Fruit fly (Drosophila melanogaster) S2 (cell line): ENCODE measurements around the gene dmrt93B.

Experiments used
- CG8478 ChIP-seq: fragments of >200 bp; optimal IDR thresholded peaks from 2 replicates; lab custom pipeline; 2018
- CTCF ChIP-seq, 2 experiments: fragments of >200 bp; optimal IDR thresholded peaks; 2 replicates each; lab custom pipeline; 2018

Gene dmrt93B

dm6 chr3R:21090230-21091021, 16.6 kb downstream of the dmrt93B start:
- TF ChIP-seq CTCF (optimal IDR thresholded peaks at IDR 0.05; lab: Kevin White, UChicago) (no peak), CG8478 (lab: Kevin White, UChicago) (no peak)

DNA sequence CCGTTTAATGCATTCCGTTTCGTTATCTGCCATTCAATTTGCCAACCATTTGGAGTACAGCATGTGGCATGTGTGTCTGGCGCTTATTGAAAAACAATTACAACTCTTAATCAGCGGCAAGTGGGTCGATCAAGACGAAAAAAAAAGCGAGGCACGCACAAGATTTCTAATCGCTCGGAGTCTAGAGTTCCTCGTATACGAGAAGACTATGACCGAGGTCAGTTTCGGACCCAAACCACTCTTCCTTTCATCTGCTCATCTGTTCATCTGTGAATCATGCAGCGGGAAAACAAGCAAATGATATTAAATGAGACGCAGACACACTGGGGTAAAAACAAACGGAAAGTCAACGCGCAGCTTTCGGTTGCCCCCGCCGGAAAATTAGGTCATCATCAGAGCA, 17.7 kb downstream of the dmrt93B start:
- no peak for TF ChIP-seq CG8478 (lab: Kevin White, UChicago)
- no peak for TF ChIP-seq CTCF (optimal IDR thresholded peaks at IDR 0.05; lab: Kevin White, UChicago)

DNA sequence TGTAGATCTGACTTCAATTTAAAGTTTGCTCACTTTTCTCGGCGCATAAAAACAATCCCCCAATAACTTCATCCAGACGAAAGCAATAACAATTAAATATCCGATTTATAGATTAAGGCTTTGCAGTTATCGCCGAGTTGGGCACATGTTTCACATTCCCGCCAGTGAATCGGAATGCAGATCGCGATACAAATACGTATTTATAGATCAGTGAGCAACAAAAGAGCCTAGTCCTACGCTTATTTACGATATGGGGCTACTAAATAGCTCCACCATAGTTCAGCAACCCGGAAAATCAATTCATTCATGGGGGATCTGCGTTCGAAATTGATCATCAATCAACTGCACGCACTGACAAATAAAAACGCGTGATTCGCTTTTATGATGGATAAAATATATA, 18.2 kb downstream of the dmrt93B start:
- TF ChIP-seq CTCF (optimal IDR thresholded peaks at IDR 0.05; lab: Kevin White, UChicago), result no peak
- no peak for TF ChIP-seq CG8478 (lab: Kevin White, UChicago)

dm6 chr3R:21092829-21093228, 19.0 kb downstream of the dmrt93B start:
- TF ChIP-seq CTCF (optimal IDR thresholded peaks at IDR 0.05; lab: Kevin White, UChicago), result no peak
- no peak for TF ChIP-seq CG8478 (lab: Kevin White, UChicago)

- TF ChIP-seq CG8478 (lab: Kevin White, UChicago) (no peak), CTCF (optimal IDR thresholded peaks at IDR 0.05; lab: Kevin White, UChicago) (no peak)
Measured at dm6 chr3R:21094292-21094691, 20.5 kb downstream of the dmrt93B start.

DNA sequence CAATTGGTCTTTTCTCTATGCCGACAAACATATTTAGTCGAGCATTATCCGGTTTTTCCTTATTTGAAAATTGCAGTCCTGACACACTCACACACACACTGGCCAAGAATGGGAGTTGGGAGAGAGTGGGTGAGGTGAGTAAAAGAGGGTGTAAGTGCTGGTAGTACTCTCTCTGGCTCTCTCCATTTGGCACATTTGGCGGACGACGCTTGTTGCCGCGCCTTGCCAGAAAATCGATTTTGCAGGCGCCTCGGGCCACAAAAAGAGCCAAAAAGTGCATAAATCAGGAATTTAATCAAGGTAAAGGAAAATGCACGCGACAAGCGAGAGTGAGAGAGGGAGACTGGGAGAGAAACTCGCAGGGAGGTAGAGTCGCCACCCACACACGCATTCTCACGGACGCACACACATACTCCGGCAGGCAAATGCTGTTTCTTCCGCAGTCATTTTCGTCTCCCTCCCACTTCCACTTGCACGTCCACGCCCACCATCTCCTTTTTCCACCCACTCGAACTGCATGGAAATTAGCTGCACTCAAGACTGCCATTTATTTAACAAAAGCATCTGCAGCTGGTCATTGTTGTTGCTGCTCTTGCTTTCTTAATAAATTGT, 22.8 kb downstream of the dmrt93B start:
- no peak for TF ChIP-seq CG8478 (lab: Kevin White, UChicago)
- no peak for TF ChIP-seq CTCF (optimal IDR thresholded peaks at IDR 0.05; lab: Kevin White, UChicago)

DNA sequence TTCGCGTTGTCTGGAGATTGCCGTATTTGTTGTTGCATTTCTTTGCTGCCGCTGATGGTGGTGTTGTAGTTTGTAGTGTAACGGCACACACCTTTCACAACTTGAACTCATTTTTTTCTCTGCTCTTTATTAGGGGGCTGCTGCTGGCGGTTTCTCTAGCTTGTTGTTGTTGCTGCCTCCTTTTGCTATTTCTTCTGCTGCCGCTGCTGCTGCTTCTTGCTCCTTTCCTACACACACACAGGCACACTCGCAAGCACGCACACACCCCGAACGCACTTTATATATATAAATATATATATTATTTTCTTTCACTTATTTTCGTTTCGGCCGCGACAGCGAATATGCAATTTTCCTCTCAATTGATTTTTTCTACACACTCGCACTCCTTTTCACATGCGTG, 23.4 kb downstream of the dmrt93B start:
- TF ChIP-seq CTCF (optimal IDR thresholded peaks at IDR 0.05; lab: Kevin White, UChicago) (no peak), CG8478 (lab: Kevin White, UChicago) (no peak)

DNA sequence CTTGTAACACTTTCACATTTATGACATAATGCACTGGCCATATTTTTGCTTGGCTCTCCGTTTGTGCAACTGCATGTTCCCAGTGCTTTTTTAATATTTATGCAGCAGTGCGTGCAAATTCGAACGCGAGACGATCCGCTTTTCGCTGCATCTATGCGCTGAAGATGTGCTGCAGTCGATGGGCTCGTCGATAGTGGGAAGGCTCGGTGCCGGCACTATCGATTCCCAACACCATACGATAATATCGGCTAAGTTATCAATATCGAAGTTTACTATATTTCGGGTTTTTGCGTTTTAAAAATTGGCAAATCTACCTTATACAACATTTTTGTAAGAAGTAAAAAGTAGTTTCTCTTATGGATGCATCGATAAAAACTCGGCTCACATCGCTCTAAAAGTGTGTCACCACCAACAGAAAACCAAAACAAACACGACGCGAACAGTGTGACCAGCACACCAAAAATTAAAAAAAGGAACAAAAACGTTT, 23.9 kb downstream of the dmrt93B start, which contains the start of gene RhoGAP93B:
Gene RhoGAP93B, minus strand, starts transcription at position 197 of the 487 bp plus-strand sequence.
- TF ChIP-seq CG8478 (lab: Kevin White, UChicago), result no peak
- peak; percentile 4 to 10 for TF ChIP-seq CTCF (optimal IDR thresholded peaks at IDR 0.05; lab: Kevin White, UChicago)

DNA sequence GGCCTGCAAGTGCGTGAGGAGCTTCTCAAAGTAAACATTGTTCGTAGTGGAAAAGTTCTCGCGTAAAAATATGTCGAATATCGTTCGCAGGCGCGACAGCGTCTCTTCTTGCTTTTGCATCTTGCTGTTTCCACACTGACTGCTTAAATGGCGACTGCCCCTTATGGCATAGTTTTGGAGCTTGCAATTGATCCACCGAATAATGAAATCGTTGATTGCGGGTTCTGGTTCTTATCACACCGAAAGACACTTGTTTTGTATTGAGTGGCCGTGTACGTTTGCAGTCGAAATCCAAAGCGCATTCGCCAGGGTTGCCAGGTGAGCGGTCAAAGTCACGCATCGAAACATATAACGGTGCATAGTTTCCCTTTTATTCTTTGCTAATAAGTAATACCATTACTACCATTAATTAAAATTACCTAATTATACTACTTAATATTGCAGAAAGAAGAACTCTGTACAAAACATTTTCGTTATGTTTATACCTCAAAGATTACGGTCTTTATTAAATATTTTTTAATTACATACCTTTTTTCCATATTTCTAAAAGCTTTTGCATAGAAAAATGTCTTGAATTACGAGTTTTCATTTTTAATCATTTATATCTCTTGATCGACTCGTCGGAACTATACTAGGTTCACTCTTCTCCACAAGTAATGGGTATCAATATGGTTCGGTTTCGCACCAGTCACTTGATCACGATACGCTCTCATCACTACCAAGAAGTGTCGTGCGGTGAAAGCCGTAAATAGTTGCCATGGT, 27.8 kb downstream of the dmrt93B start, which contains the start of the genes CG7044 and Tbc1d22:
Gene CG7044, minus strand, starts transcription at position 266 of the 762 bp plus-strand sequence.
Gene Tbc1d22, plus strand, starts transcription at position 747 of the 762 bp plus-strand sequence.
- TF ChIP-seq CG8478 (lab: Kevin White, UChicago) (no peak), CTCF (optimal IDR thresholded peaks at IDR 0.05; lab: Kevin White, UChicago) (no peak)

- TF ChIP-seq CG8478 (lab: Kevin White, UChicago) (no peak), CTCF (optimal IDR thresholded peaks at IDR 0.05; lab: Kevin White, UChicago) (no peak)
Measured at dm6 chr3R:21102477-21102876, 28.7 kb downstream of the dmrt93B start.

DNA sequence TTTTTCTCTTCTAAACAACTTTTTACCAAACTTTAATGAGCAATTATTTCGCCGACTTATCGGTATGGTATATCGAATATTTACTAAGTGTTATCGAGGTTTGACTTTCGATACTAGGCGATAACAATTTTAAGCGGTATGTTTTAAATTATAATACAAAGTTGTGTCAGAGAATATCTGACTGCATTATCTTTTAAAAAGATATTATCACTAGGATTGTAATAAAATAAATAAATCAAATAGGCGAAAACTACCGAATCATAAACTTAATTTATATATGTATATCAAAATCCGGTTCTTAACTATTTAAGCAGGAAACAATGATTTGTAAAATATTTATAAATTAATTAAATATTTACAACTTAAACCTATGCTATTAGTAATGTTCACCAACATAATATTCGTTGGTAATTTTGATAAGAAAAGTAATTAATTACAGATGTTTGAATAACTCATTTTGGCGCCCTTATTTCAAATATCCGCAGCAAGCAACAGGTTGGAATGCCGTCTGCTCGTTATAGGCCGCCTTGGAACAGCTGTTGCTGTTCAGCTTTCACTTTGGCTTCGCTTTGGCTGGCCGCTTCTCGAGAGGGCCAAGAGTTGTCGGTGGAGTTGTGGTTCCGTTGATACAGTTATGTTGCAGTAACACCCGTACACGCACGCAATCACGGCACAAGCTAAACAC, 34.2 kb downstream of the dmrt93B start, which contains the start of the genes Sec15 and rtet:
Gene Sec15, minus strand, starts transcription at position 66 of the 685 bp plus-strand sequence.
Gene rtet, plus strand, starts transcription at position 540 of the 685 bp plus-strand sequence.
- TF ChIP-seq CG8478 (lab: Kevin White, UChicago) (no peak), CTCF (optimal IDR thresholded peaks at IDR 0.05; lab: Kevin White, UChicago) (no peak)

dm6 chr3R:21109712-21110111, 35.9 kb downstream of the dmrt93B start:
- no peak for TF ChIP-seq CG8478 (lab: Kevin White, UChicago)
- TF ChIP-seq CTCF (optimal IDR thresholded peaks at IDR 0.05; lab: Kevin White, UChicago), result no peak

DNA sequence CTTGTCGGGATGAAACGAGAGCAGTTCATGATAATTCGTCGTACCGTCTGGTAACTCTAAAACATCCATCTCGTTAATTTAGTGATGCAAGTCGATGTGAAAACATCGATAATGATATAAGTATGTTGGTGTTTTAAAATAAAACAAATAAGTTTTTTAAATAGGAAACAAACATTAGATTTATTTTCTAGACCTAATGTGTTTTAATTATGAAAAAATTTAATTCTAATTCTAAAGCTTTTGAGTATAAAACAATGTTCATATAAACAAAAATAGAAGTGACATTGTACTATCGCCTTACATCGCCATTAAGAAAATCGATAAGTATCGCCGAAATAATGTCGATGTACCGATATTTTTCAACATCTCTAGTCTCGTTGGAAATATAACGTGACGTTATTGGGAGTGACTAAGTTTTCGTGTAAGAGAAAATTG, 37.3 kb downstream of the dmrt93B start, which contains the start of gene Rab11:
Gene Rab11, plus strand, starts transcription at position 363 of the 435 bp plus-strand sequence.
- TF ChIP-seq CTCF (optimal IDR thresholded peaks at IDR 0.05; lab: Kevin White, UChicago) (no peak), CG8478 (lab: Kevin White, UChicago) (no peak)
